Worm (Caenorhabditis elegans) whole organism, L3 larva: ENCODE results near the gene Y102E9.5.

Experiments used
- ceh-16 ChIP-seq: sonication (generic microtip); optimal IDR thresholded peaks from 2 replicates; lab custom pipeline; 2017; ENCODE audit warnings: missing biosample characterization, missing genetic modification characterization
- egl-27 ChIP-seq: sonication (generic microtip); optimal IDR thresholded peaks from 4 replicates; lab custom pipeline; 2017; ENCODE audit warnings: missing biosample characterization, missing genetic modification reagents, missing genetic modification characterization
- egl-5 ChIP-seq: fragments of 150-350 bp; optimal IDR thresholded peaks from 2 replicates; lab custom pipeline; 2017; ENCODE audit warnings: missing biosample characterization, missing genetic modification reagents, missing genetic modification characterization, inconsistent platforms
- elt-2 ChIP-seq: sonication (generic microtip); optimal IDR thresholded peaks from 2 replicates; lab custom pipeline; 2016; ENCODE audit warnings: missing genetic modification reagents, mild to moderate bottlenecking, missing genetic modification characterization, missing compliant biosample characterization
- elt-3 ChIP-seq, 3 experiments: fragments of 150-350 bp in 1 of 3; sonication (generic microtip) in 2 of 3; optimal IDR thresholded peaks; 2 replicates in 2 of 3; 4 replicates in 1 of 3; lab custom pipeline; 2014 to 2017; ENCODE audit warnings: missing biosample characterization in 3 of 3, missing genetic modification characterization in 3 of 3
- eor-1 ChIP-seq, 2 experiments: fragments of 150-350 bp; optimal IDR thresholded peaks; 2 replicates each; lab custom pipeline; 2014 to 2018; ENCODE audit warnings: missing biosample characterization in 2 of 2, missing genetic modification characterization in 2 of 2
- lin-39 ChIP-seq: fragments of 150-350 bp; optimal IDR thresholded peaks from 2 replicates; lab custom pipeline; 2018; ENCODE audit warnings: missing biosample characterization, missing genetic modification reagents, missing genetic modification characterization
- nhr-43 ChIP-seq: sonication (generic microtip); optimal IDR thresholded peaks from 2 replicates; lab custom pipeline; 2016; ENCODE audit warnings: mild to moderate bottlenecking, missing genetic modification characterization, missing compliant biosample characterization; ENCODE audit not compliant: poor library complexity, severe bottlenecking
- nhr-67 ChIP-seq: fragments of 150-350 bp; optimal IDR thresholded peaks from 2 replicates; lab custom pipeline; 2014; ENCODE audit warnings: missing biosample characterization, missing genetic modification characterization
- skn-1 ChIP-seq: fragments of 150-350 bp; optimal IDR thresholded peaks from 2 replicates; lab custom pipeline; 2014; ENCODE audit warnings: missing biosample characterization, missing genetic modification characterization
- zag-1 ChIP-seq: fragments of 150-350 bp; optimal IDR thresholded peaks from 2 replicates; lab custom pipeline; 2014; ENCODE audit warnings: missing biosample characterization, missing genetic modification characterization
- ztf-4 ChIP-seq: fragments of 150-350 bp; optimal IDR thresholded peaks from 2 replicates; lab custom pipeline; 2014; ENCODE audit warnings: missing biosample characterization, missing genetic modification characterization

Y102E9.5 gene

ce11 chrIII:6679323-6679722 is 50.8 kb downstream of the Y102E9.5 start:
- TF ChIP-seq elt-2 (tag; lab: Kevin White, UChicago) (no peak), egl-27 (no peak), ceh-16 (no peak), zag-1 (no peak), nhr-43 (tag; lab: Kevin White, UChicago) (no peak), egl-5 (no peak), elt-3 (tag; optimal IDR thresholded peaks at IDR 0.05; lab: Kevin White, UChicago) (no peak), lin-39 (tag; lab: Kevin White, UChicago) (no peak), ztf-4 (tag; lab: Kevin White, UChicago) (no peak), skn-1 (tag; lab: Kevin White, UChicago) (no peak), nhr-67 (tag; lab: Kevin White, UChicago) (no peak), eor-1 (tag; optimal IDR thresholded peaks at IDR 0.05; lab: Kevin White, UChicago) (no peak)
- TF ChIP-seq, all 47 proteins: peak for 0
